Worm (Caenorhabditis elegans): ENCODE measurements around the gene C01G12.9.
A peak's percentile ranks its signal among the peaks of the same experiment; 100 is the strongest.

The C01G12.9 gene

ce11 chrII:14597788-14598187, 19.0 kb downstream of the C01G12.9 start:
- TF ChIP-seq mep-1 (tag; optimal IDR thresholded peaks at IDR 0.05) (no peak), elt-3 (tag; optimal IDR thresholded peaks at IDR 0.05) (peak; percentile 32)

ce11 chrII:14598367-14598766, 19.6 kb downstream of the C01G12.9 start:
- TF ChIP-seq unc-120 (tag; optimal IDR thresholded peaks at IDR 0.05; ENCODE audit: poor library complexity, severe bottlenecking): no peak
- TF ChIP-seq hlh-1 (tag; optimal IDR thresholded peaks at IDR 0.05): peak; percentile 21
- TF ChIP-seq bed-3 (GFP tag; optimal IDR thresholded peaks at IDR 0.05): no peak

ce11 chrII:14599284-14599862, 20.6 kb downstream of the C01G12.9 start:
- TF ChIP-seq blmp-1 (tag; optimal IDR thresholded peaks at IDR 0.05): no peak
- no peak for TF ChIP-seq ham-2 (GFP tag; optimal IDR thresholded peaks at IDR 0.05)
- no peak for TF ChIP-seq tbx-8 (GFP tag; optimal IDR thresholded peaks at IDR 0.05)
- TF ChIP-seq nhr-12 (tag; optimal IDR thresholded peaks at IDR 0.05): no peak
- no peak for TF ChIP-seq M03D4.4 (tag; optimal IDR thresholded peaks at IDR 0.05)
- no peak for TF ChIP-seq elt-3 (tag; optimal IDR thresholded peaks at IDR 0.05)
- TF ChIP-seq ces-1 (GFP tag; optimal IDR thresholded peaks at IDR 0.05): no peak
- no peak for TF ChIP-seq nhr-237 (tag; optimal IDR thresholded peaks at IDR 0.05)
- TF ChIP-seq nhr-2 (tag; optimal IDR thresholded peaks at IDR 0.05): no peak
- TF ChIP-seq zip-8 (tag; optimal IDR thresholded peaks at IDR 0.05): no peak
- TF ChIP-seq cnd-1 (tag; optimal IDR thresholded peaks at IDR 0.05): no peak
- TF ChIP-seq snpc-4 (tag; optimal IDR thresholded peaks at IDR 0.05): no peak
- TF ChIP-seq flh-1 (GFP tag; optimal IDR thresholded peaks at IDR 0.05): no peak
- TF ChIP-seq bed-3 (GFP tag; optimal IDR thresholded peaks at IDR 0.05): no peak
- TF ChIP-seq nhr-28 (tag; optimal IDR thresholded peaks at IDR 0.05): no peak
- TF ChIP-seq hlh-1 (tag; optimal IDR thresholded peaks at IDR 0.05): no peak

- TF ChIP-seq unc-120 (tag; optimal IDR thresholded peaks at IDR 0.05; ENCODE audit: poor library complexity, severe bottlenecking): no peak
- no peak for TF ChIP-seq ham-2 (GFP tag; optimal IDR thresholded peaks at IDR 0.05)
- TF ChIP-seq ztf-11 (tag; optimal IDR thresholded peaks at IDR 0.05): no peak
Measured at ce11 chrII:14599933-14600630, 21.3 kb downstream of the C01G12.9 start.

ce11 chrII:14600852-14601313, 22.1 kb downstream of the C01G12.9 start, which contains the start of gene tps-2:
TSS of gene tps-2 (plus strand) at chrII:14600902.
- TF ChIP-seq lin-32 (GFP tag; optimal IDR thresholded peaks at IDR 0.05): no peak
- TF ChIP-seq unc-62 (GFP tag; optimal IDR thresholded peaks at IDR 0.05): no peak
- no peak for TF ChIP-seq ces-1 (GFP tag; optimal IDR thresholded peaks at IDR 0.05)
- TF ChIP-seq drap-1 (GFP tag; optimal IDR thresholded peaks at IDR 0.05): no peak
- no peak for TF ChIP-seq sem-2 (GFP tag; optimal IDR thresholded peaks at IDR 0.05)

- TF ChIP-seq lsy-2 (tag; optimal IDR thresholded peaks at IDR 0.05): no peak
- no peak for TF ChIP-seq drap-1 (GFP tag; optimal IDR thresholded peaks at IDR 0.05)
- TF ChIP-seq bed-3 (GFP tag; optimal IDR thresholded peaks at IDR 0.05): no peak
- TF ChIP-seq nhr-76 (tag; optimal IDR thresholded peaks at IDR 0.05): no peak
- TF ChIP-seq lin-13 (tag; optimal IDR thresholded peaks at IDR 0.05): no peak
- TF ChIP-seq unc-39 (tag; optimal IDR thresholded peaks at IDR 0.05): no peak
- no peak for TF ChIP-seq pha-4 (tag; optimal IDR thresholded peaks at IDR 0.05)
- TF ChIP-seq elt-1 (tag; optimal IDR thresholded peaks at IDR 0.05; ENCODE audit: borderline replicate concordance, insufficient read depth): no peak
- TF ChIP-seq elt-3 (tag; optimal IDR thresholded peaks at IDR 0.05): no peak
Measured at ce11 chrII:14602735-14603134, 23.9 kb downstream of the C01G12.9 start.
